Worm (Caenorhabditis elegans) whole organism, L3 larva: ENCODE results near the gene amx-1.
A peak's percentile ranks its signal among the peaks of the same experiment; 100 is the strongest.
"Not testable (repeated sequence)": the region's sequence is repeated elsewhere in the genome, so short reads cannot be mapped to it uniquely, and the experiment has no call there.

Experiments
- aly-2 ChIP-seq: fragments of 150-350 bp; optimal IDR thresholded peaks from 2 replicates; lab custom pipeline; 2014; ENCODE audit warnings: missing biosample characterization, missing genetic modification characterization
- ceh-82 ChIP-seq: fragments of 150-350 bp; optimal IDR thresholded peaks from 2 replicates; lab custom pipeline; 2014; ENCODE audit warnings: missing biosample characterization, missing genetic modification characterization
- daf-12 ChIP-seq: fragments of 150-350 bp; optimal IDR thresholded peaks from 2 replicates; lab custom pipeline; 2014; ENCODE audit warnings: missing biosample characterization, missing genetic modification reagents, missing genetic modification characterization
- egl-27 ChIP-seq: sonication (generic microtip); optimal IDR thresholded peaks from 4 replicates; lab custom pipeline; 2017; ENCODE audit warnings: missing biosample characterization, missing genetic modification reagents, missing genetic modification characterization
- egl-5 ChIP-seq: fragments of 150-350 bp; optimal IDR thresholded peaks from 2 replicates; lab custom pipeline; 2017; ENCODE audit warnings: missing biosample characterization, missing genetic modification reagents, missing genetic modification characterization, inconsistent platforms
- elt-2 ChIP-seq: sonication (generic microtip); optimal IDR thresholded peaks from 2 replicates; lab custom pipeline; 2016; ENCODE audit warnings: missing genetic modification reagents, mild to moderate bottlenecking, missing genetic modification characterization, missing compliant biosample characterization
- elt-3 ChIP-seq, 3 experiments: fragments of 150-350 bp in 1 of 3; sonication (generic microtip) in 2 of 3; optimal IDR thresholded peaks; 2 replicates in 2 of 3; 4 replicates in 1 of 3; lab custom pipeline; 2014 to 2017; ENCODE audit warnings: missing biosample characterization in 3 of 3, missing genetic modification characterization in 3 of 3
- fkh-10 ChIP-seq: sonication (generic microtip); optimal IDR thresholded peaks from 2 replicates; lab custom pipeline; 2017; ENCODE audit warnings: missing biosample characterization, missing genetic modification reagents, missing genetic modification characterization
- hmg-11 ChIP-seq: sonication (generic microtip); optimal IDR thresholded peaks from 2 replicates; lab custom pipeline; 2016; ENCODE audit warnings: missing genetic modification characterization, missing compliant biosample characterization
- jun-1 ChIP-seq: fragments of 150-350 bp; optimal IDR thresholded peaks from 2 replicates; lab custom pipeline; 2014; ENCODE audit warnings: missing biosample characterization, missing genetic modification reagents, missing genetic modification characterization
- lin-39 ChIP-seq: fragments of 150-350 bp; optimal IDR thresholded peaks from 2 replicates; lab custom pipeline; 2018; ENCODE audit warnings: missing biosample characterization, missing genetic modification reagents, missing genetic modification characterization
- lsy-12 ChIP-seq: sonication (generic microtip); optimal IDR thresholded peaks from 2 replicates; lab custom pipeline; 2016; ENCODE audit warnings: mild to moderate bottlenecking, missing genetic modification characterization, missing compliant biosample characterization
- mdl-1 ChIP-seq: fragments of 150-350 bp; optimal IDR thresholded peaks from 2 replicates; lab custom pipeline; 2014; ENCODE audit warnings: missing biosample characterization, missing genetic modification characterization
- nfya-1 ChIP-seq: sonication (generic microtip); optimal IDR thresholded peaks from 2 replicates; lab custom pipeline; 2017; ENCODE audit warnings: missing genetic modification characterization, mild to moderate bottlenecking, missing compliant biosample characterization, antibody characterized with exemption, moderate library complexity; ENCODE audit not compliant: insufficient read depth
- nhr-11 ChIP-seq: fragments of 150-350 bp; optimal IDR thresholded peaks from 2 replicates; lab custom pipeline; 2014; ENCODE audit warnings: missing biosample characterization, missing genetic modification characterization
- nhr-12 ChIP-seq: fragments of 150-350 bp; optimal IDR thresholded peaks from 2 replicates; lab custom pipeline; 2014; ENCODE audit warnings: missing biosample characterization, missing genetic modification characterization
- nhr-23 ChIP-seq: fragments of 150-350 bp; optimal IDR thresholded peaks from 2 replicates; lab custom pipeline; 2014; ENCODE audit warnings: missing biosample characterization, missing genetic modification reagents, missing genetic modification characterization
- nhr-237 ChIP-seq: fragments of 150-350 bp; optimal IDR thresholded peaks from 2 replicates; lab custom pipeline; 2014; ENCODE audit warnings: missing biosample characterization, missing genetic modification characterization
- nhr-28 ChIP-seq: fragments of 150-350 bp; optimal IDR thresholded peaks from 2 replicates; lab custom pipeline; 2014; ENCODE audit warnings: missing biosample characterization, missing genetic modification characterization
- nhr-43 ChIP-seq: sonication (generic microtip); optimal IDR thresholded peaks from 2 replicates; lab custom pipeline; 2016; ENCODE audit warnings: mild to moderate bottlenecking, missing genetic modification characterization, missing compliant biosample characterization; ENCODE audit not compliant: poor library complexity, severe bottlenecking
- nhr-67 ChIP-seq: fragments of 150-350 bp; optimal IDR thresholded peaks from 2 replicates; lab custom pipeline; 2014; ENCODE audit warnings: missing biosample characterization, missing genetic modification characterization
- nhr-76 ChIP-seq: fragments of 150-350 bp; sonication (generic microtip); optimal IDR thresholded peaks from 5 replicates; lab custom pipeline; 2014; ENCODE audit warnings: missing biosample characterization, missing genetic modification characterization
- nhr-77 ChIP-seq: fragments of 150-350 bp; optimal IDR thresholded peaks from 2 replicates; lab custom pipeline; 2014; ENCODE audit warnings: missing biosample characterization, missing genetic modification characterization
- pha-4 ChIP-seq: fragments of 150-350 bp; optimal IDR thresholded peaks from 2 replicates; lab custom pipeline; 2014; ENCODE audit warnings: missing biosample characterization, missing genetic modification reagents, missing genetic modification characterization
- pqm-1 ChIP-seq: fragments of 150-350 bp; optimal IDR thresholded peaks from 2 replicates; lab custom pipeline; 2017; ENCODE audit warnings: missing biosample characterization, missing genetic modification characterization, inconsistent platforms
- skn-1 ChIP-seq: fragments of 150-350 bp; optimal IDR thresholded peaks from 2 replicates; lab custom pipeline; 2014; ENCODE audit warnings: missing biosample characterization, missing genetic modification characterization
- tbx-2 ChIP-seq: sonication (generic microtip); optimal IDR thresholded peaks from 2 replicates; lab custom pipeline; 2016; ENCODE audit warnings: mild to moderate bottlenecking, missing genetic modification characterization, missing compliant biosample characterization
- unc-62 ChIP-seq: fragments of 150-350 bp; sonication (generic microtip); optimal IDR thresholded peaks from 4 replicates; lab custom pipeline; 2014; ENCODE audit warnings: missing biosample characterization, missing genetic modification reagents, missing genetic modification characterization
- zag-1 ChIP-seq: fragments of 150-350 bp; optimal IDR thresholded peaks from 2 replicates; lab custom pipeline; 2014; ENCODE audit warnings: missing biosample characterization, missing genetic modification characterization

The amx-1 gene

DNA sequence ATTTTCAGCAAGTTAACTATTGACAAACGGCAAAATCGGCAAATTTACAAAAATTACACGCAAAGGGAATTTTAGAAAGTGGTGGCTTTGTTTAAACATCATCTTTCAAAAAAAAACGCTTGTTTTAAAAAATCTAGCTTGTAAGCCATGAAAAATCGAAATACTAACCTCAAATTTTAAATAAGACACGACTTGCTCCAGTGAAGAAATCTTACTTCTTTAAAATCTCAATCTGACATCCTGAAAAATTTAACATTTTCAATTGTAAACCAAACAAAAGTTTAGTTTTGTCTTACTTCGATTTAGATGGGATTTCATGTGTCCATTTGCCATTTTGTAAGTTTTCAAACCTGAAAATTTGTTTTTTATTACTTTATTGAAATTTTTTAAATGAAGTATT lies 9.6 kb downstream of the amx-1 start:
- TF ChIP-seq aly-2 (tag; lab: Kevin White, UChicago) = no peak

DNA sequence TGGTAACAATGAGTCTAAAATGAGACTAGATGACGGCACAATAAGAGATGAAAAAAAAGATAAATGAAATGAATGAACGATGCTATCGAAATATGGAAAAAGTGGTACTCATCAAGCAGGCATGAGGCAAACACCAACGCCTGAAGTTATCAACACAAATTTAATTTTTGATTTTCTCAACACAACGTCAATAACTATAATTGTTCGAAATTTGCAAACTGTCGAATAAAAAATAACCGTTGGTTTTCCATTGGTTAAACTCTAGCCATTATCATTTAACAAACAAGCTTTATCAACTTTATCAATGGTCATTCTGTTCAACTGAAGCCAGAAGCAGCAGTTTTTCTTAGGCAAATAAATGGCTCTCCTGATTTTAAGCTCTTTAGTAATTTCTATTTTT lies 10.1 kb downstream of the amx-1 start, which contains the start of gene cyp-25A1:
Gene cyp-25A1 (plus strand): TSS at position 301 of the 400 bp plus-strand sequence.
- no peak for TF ChIP-seq mdl-1 (tag; lab: Kevin White, UChicago)
- TF ChIP-seq egl-27 (tag; lab: Kevin White, UChicago) = no peak
- TF ChIP-seq elt-2 (tag; lab: Kevin White, UChicago) = no peak
- TF ChIP-seq ceh-82 (tag; lab: Kevin White, UChicago) = no peak
- no peak for TF ChIP-seq fkh-10 (GFP tag; lab: Kevin White, UChicago)
- TF ChIP-seq pqm-1 (tag; lab: Kevin White, UChicago) = no peak

DNA sequence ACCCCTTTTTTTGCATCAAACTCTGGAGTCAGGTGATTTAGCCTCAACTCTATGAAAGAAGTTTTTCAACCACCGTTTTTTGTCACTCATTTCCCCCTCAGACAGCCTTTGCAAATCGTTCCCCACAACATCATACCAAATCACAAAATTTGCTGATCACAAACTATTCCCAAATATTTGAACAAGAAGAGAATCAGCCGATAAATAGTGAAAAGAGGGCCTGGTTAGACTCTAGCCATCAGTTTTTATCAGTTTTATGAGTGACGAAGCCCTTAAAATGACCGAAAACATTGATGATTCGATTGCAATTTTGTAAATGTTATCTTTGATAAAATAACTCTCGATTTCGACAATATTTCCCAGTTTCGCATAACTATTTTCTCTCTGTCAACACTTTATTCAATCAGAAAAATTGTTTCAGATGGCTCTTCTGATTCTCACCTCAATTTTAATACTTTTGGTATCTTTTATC lies 12.6 kb downstream of the amx-1 start, which contains the start of gene cyp-25A2:
Gene cyp-25A2 (plus strand): TSS at position 422 of the 472 bp plus-strand sequence.
- no peak for TF ChIP-seq egl-5 (tag; lab: Kevin White, UChicago)
- TF ChIP-seq mdl-1 (tag; lab: Kevin White, UChicago) = no peak
- TF ChIP-seq pha-4 = peak; percentile 52
- TF ChIP-seq skn-1 (tag; lab: Kevin White, UChicago) = no peak
- no peak for TF ChIP-seq nhr-77 (tag; lab: Kevin White, UChicago)
- no peak for TF ChIP-seq tbx-2 (tag; lab: Kevin White, UChicago)
- TF ChIP-seq nhr-28 (tag; lab: Kevin White, UChicago) = no peak
- TF ChIP-seq pqm-1 (tag; lab: Kevin White, UChicago) = peak; percentile 83
- TF ChIP-seq jun-1 (tag; lab: Kevin White, UChicago) = peak; percentile 24
- peak; percentile 81 for TF ChIP-seq elt-2 (tag; lab: Kevin White, UChicago)
- no peak for TF ChIP-seq nhr-67
- no peak for TF ChIP-seq nfya-1 (tag; lab: Kevin White, UChicago)
- TF ChIP-seq nhr-43 (tag; lab: Kevin White, UChicago) = no peak
- TF ChIP-seq elt-3 (tag; optimal IDR thresholded peaks at IDR 0.05; lab: Kevin White, UChicago) = no peak
- no peak for TF ChIP-seq nhr-23 (tag; lab: Kevin White, UChicago)
- no peak for TF ChIP-seq nhr-237 (tag; lab: Kevin White, UChicago)
- TF ChIP-seq, all 47 proteins: peak for 4

- TF ChIP-seq aly-2 (tag; lab: Kevin White, UChicago) (no peak), nhr-11 (no peak), nhr-12 (tag; lab: Kevin White, UChicago) (no peak), egl-27 (tag; lab: Kevin White, UChicago) (no peak), unc-62 (no peak), elt-2 (tag; lab: Kevin White, UChicago) (no peak), ceh-82 (tag; lab: Kevin White, UChicago) (no peak), nhr-67 (no peak), jun-1 (tag; lab: Kevin White, UChicago) (no peak), tbx-2 (tag; lab: Kevin White, UChicago) (no peak), daf-12 (tag; lab: Kevin White, UChicago) (no peak), hmg-11 (tag; lab: Kevin White, UChicago) (no peak), nhr-23 (tag; lab: Kevin White, UChicago) (no peak), skn-1 (tag; lab: Kevin White, UChicago) (no peak), lsy-12 (no peak), nhr-76 (tag; lab: Kevin White, UChicago) (no peak)
Measured at ce11 chrIII:3839635-3840034, 17.4 kb downstream of the amx-1 start, which contains the start of gene cyp-25A3. Gene cyp-25A3, minus strand, starts transcription at chrIII:3839735.

ce11 chrIII:3840279-3840678 lies 18.1 kb downstream of the amx-1 start, which contains the start of gene C36A4.11:
Gene C36A4.11, plus strand, starts transcription at chrIII:3840579.
- TF ChIP-seq nhr-43 (tag; lab: Kevin White, UChicago); ceh-82 (tag; lab: Kevin White, UChicago); nhr-67: not testable (repeated sequence)

ce11 chrIII:3843514-3843913 lies 21.3 kb downstream of the amx-1 start, which contains the start of gene C36A4.4:
Gene C36A4.4, minus strand, starts transcription at chrIII:3843614.
- not testable (repeated sequence) for TF ChIP-seq zag-1, lin-39, nhr-28 (tag; lab: Kevin White, UChicago)
